Fruit fly (Drosophila melanogaster) whole organism, embryonic: ENCODE results near the gene rhea.

ENCODE experiments used
- CG10543 ChIP-seq: fragments of 200-800 bp; sonication (Bioruptor generic); optimal IDR thresholded peaks from 3 replicates; lab custom pipeline; 2017; ENCODE audit warnings: missing biosample characterization, mild to moderate bottlenecking, missing genetic modification characterization, moderate library complexity
- CG10565 ChIP-seq: fragments of 200-800 bp; sonication (Bioruptor generic); optimal IDR thresholded peaks from 3 replicates; lab custom pipeline; 2016; ENCODE audit warnings: missing biosample characterization, mild to moderate bottlenecking, missing genetic modification characterization
- CG12299 ChIP-seq: fragments of 200-800 bp; sonication (Bioruptor generic); optimal IDR thresholded peaks from 2 replicates; lab custom pipeline; 2018; ENCODE audit warnings: missing biosample characterization, mild to moderate bottlenecking, missing genetic modification characterization
- CG12391 ChIP-seq: fragments of 200-800 bp; sonication (Bioruptor generic); optimal IDR thresholded peaks from 3 replicates; lab custom pipeline; 2018; ENCODE audit warnings: missing biosample characterization, mild to moderate bottlenecking, missing genetic modification characterization, moderate library complexity
- CG12659 ChIP-seq: fragments of 200-800 bp; sonication (Bioruptor generic); optimal IDR thresholded peaks from 3 replicates; lab custom pipeline; 2017; ENCODE audit warnings: mild to moderate bottlenecking, missing biosample characterization, missing genetic modification reagents, missing genetic modification characterization
- CG14860 ChIP-seq: fragments of 200-800 bp; sonication (Bioruptor generic); IDR thresholded peaks from 3 replicates; pipeline ENCODE4 v1.3.6; 2022; ENCODE audit warnings: missing biosample characterization, missing genetic modification characterization; ENCODE audit not compliant: partially characterized antibody
- CG1602 ChIP-seq: fragments of 200-800 bp; sonication (Bioruptor generic); optimal IDR thresholded peaks from 3 replicates; lab custom pipeline; 2016; ENCODE audit warnings: missing biosample characterization, missing genetic modification characterization
- CG17912 ChIP-seq: fragments of 200-800 bp; sonication (Bioruptor generic); optimal IDR thresholded peaks from 2 replicates; lab custom pipeline; 2018; ENCODE audit warnings: missing biosample characterization, mild to moderate bottlenecking, missing genetic modification characterization
- CG18476 ChIP-seq: fragments of 200-800 bp; sonication (Bioruptor generic); optimal IDR thresholded peaks from 2 replicates; lab custom pipeline; 2016; ENCODE audit warnings: missing biosample characterization, mild to moderate bottlenecking, missing genetic modification characterization
- CG18619 ChIP-seq: fragments of 200-800 bp; sonication (Bioruptor generic); optimal IDR thresholded peaks from 3 replicates; lab custom pipeline; 2017; ENCODE audit warnings: missing biosample characterization, mild to moderate bottlenecking, missing genetic modification characterization
- CG2120 ChIP-seq: fragments of 200-800 bp; sonication (Bioruptor generic); optimal IDR thresholded peaks from 3 replicates; lab custom pipeline; 2016; ENCODE audit warnings: missing biosample characterization, missing genetic modification characterization
- CG2712 ChIP-seq: fragments of 200-800 bp; optimal IDR thresholded peaks from 3 replicates; lab custom pipeline; 2019; ENCODE audit warnings: missing biosample characterization, mild to moderate bottlenecking, missing genetic modification characterization, moderate library complexity
- CG34224 ChIP-seq: fragments of 200-800 bp; sonication (Bioruptor generic); IDR thresholded peaks from 3 replicates; pipeline ENCODE4 v1.3.6; 2022; ENCODE audit warnings: missing biosample characterization, missing genetic modification characterization; ENCODE audit not compliant: partially characterized antibody
- CG6765 ChIP-seq: fragments of 200-800 bp; sonication (Bioruptor generic); optimal IDR thresholded peaks from 3 replicates; lab custom pipeline; 2017; ENCODE audit warnings: missing biosample characterization, mild to moderate bottlenecking, missing genetic modification characterization
- CG7357 ChIP-seq: fragments of 200-800 bp; sonication (Bioruptor generic); IDR thresholded peaks from 3 replicates; pipeline ENCODE4 v1.3.6; 2022; ENCODE audit warnings: missing biosample characterization, missing genetic modification characterization
- CG7786 ChIP-seq: fragments of 200-800 bp; sonication (Bioruptor generic); optimal IDR thresholded peaks from 2 replicates; lab custom pipeline; 2016; ENCODE audit warnings: missing biosample characterization, missing genetic modification characterization
- CG9932 ChIP-seq: fragments of 200-800 bp; sonication (Bioruptor generic); IDR thresholded peaks from 2 replicates; pipeline ENCODE4 v1.3.6; 2022; ENCODE audit warnings: missing biosample characterization, missing genetic modification characterization
- Chrac-16 ChIP-seq: fragments of 200-800 bp; sonication (Bioruptor generic); optimal IDR thresholded peaks from 3 replicates; lab custom pipeline; 2016; ENCODE audit warnings: missing biosample characterization, missing genetic modification characterization
- Dip2 ChIP-seq: fragments of 200-800 bp; sonication (Bioruptor generic); IDR thresholded peaks from 2 replicates; pipeline ENCODE4 v1.3.6; 2022; ENCODE audit warnings: missing biosample characterization, missing genetic modification characterization
- Dp ChIP-seq: fragments of 200-800 bp; sonication (Bioruptor generic); optimal IDR thresholded peaks from 2 replicates; lab custom pipeline; 2018; ENCODE audit warnings: missing biosample characterization, mild to moderate bottlenecking, missing genetic modification characterization, moderate library complexity
- Fer1 ChIP-seq: fragments of 200-800 bp; sonication (Bioruptor generic); optimal IDR thresholded peaks from 2 replicates; lab custom pipeline; 2017; ENCODE audit warnings: missing biosample characterization, mild to moderate bottlenecking, missing genetic modification characterization
- HLH3B ChIP-seq: fragments of 200-800 bp; sonication (Bioruptor generic); IDR thresholded peaks from 2 replicates; pipeline ENCODE4 v1.3.6; 2022; ENCODE audit warnings: missing biosample characterization, missing genetic modification characterization
- HmgZ ChIP-seq: fragments of 200-800 bp; sonication (Bioruptor generic); optimal IDR thresholded peaks from 2 replicates; lab custom pipeline; 2018; ENCODE audit warnings: missing biosample characterization, mild to moderate bottlenecking, missing genetic modification characterization
- Lpt ChIP-seq: fragments of >200 bp; optimal IDR thresholded peaks from 2 replicates; lab custom pipeline; 2018; ENCODE audit warnings: missing biosample characterization, missing genetic modification characterization
- Med ChIP-seq: fragments of 200-800 bp; sonication (Bioruptor generic); peaks from one replicate; lab custom pipeline; 2016; ENCODE audit warnings: missing biosample characterization, missing genetic modification characterization, mild to moderate bottlenecking, inconsistent platforms, moderate library complexity
- Oli ChIP-seq: fragments of 200-800 bp; sonication (Bioruptor generic); optimal IDR thresholded peaks from 2 replicates; lab custom pipeline; 2018; ENCODE audit warnings: missing biosample characterization, mild to moderate bottlenecking, missing genetic modification characterization, moderate library complexity
- Pdp1 ChIP-seq, 2 experiments: fragments of 200-800 bp; sonication (Bioruptor generic); optimal IDR thresholded peaks; 3 replicates each; lab custom pipeline; 2016; ENCODE audit warnings: missing biosample characterization in 2 of 2, missing genetic modification characterization in 2 of 2, mild to moderate bottlenecking in 1 of 2, moderate library complexity in 1 of 2
- Ptx1 ChIP-seq: fragments of 200-800 bp; sonication (Bioruptor generic); IDR thresholded peaks from 2 replicates; pipeline ENCODE4 v1.3.6; 2022; ENCODE audit warnings: missing biosample characterization, missing genetic modification characterization
- Six4 ChIP-seq: fragments of 200-800 bp; sonication (Bioruptor generic); optimal IDR thresholded peaks from 2 replicates; lab custom pipeline; 2016; ENCODE audit warnings: missing biosample characterization, missing genetic modification characterization
- ase ChIP-seq: fragments of 200-800 bp; sonication (Bioruptor generic); IDR thresholded peaks from 3 replicates; pipeline ENCODE4 v1.3.6; 2022; ENCODE audit warnings: missing biosample characterization, missing genetic modification characterization
- bbx ChIP-seq: fragments of 200-800 bp; sonication (Bioruptor generic); IDR thresholded peaks from 2 replicates; pipeline ENCODE4 v1.3.6; 2022; ENCODE audit warnings: missing biosample characterization, missing genetic modification characterization; ENCODE audit not compliant: partially characterized antibody
- bowl ChIP-seq: fragments of 200-800 bp; sonication (Bioruptor generic); IDR thresholded peaks from 2 replicates; pipeline ENCODE4 v1.3.6; 2022; ENCODE audit warnings: missing biosample characterization, missing genetic modification characterization
- da ChIP-seq: fragments of 200-800 bp; sonication (Bioruptor generic); optimal IDR thresholded peaks from 2 replicates; lab custom pipeline; 2016; ENCODE audit warnings: missing biosample characterization, missing genetic modification characterization
- eve ChIP-seq, 2 experiments: fragments of >200 bp; optimal IDR thresholded peaks; 2 replicates each; lab custom pipeline; 2017; ENCODE audit warnings: missing biosample characterization in 2 of 2, missing genetic modification characterization in 2 of 2
- gcm ChIP-seq: fragments of 200-800 bp; sonication (Bioruptor generic); optimal IDR thresholded peaks from 2 replicates; lab custom pipeline; 2019; ENCODE audit warnings: missing biosample characterization, mild to moderate bottlenecking, missing genetic modification characterization, moderate library complexity
- gfzf ChIP-seq: fragments of 200-800 bp; sonication (Bioruptor generic); optimal IDR thresholded peaks from 2 replicates; lab custom pipeline; 2016; ENCODE audit warnings: missing biosample characterization, mild to moderate bottlenecking, missing genetic modification characterization, moderate library complexity
- gsb-n ChIP-seq: fragments of 200-800 bp; sonication (Bioruptor generic); optimal IDR thresholded peaks from 3 replicates; lab custom pipeline; 2018; ENCODE audit warnings: missing biosample characterization, mild to moderate bottlenecking, missing genetic modification characterization
- ham ChIP-seq: fragments of 200-800 bp; sonication (Bioruptor generic); IDR thresholded peaks from 2 replicates; pipeline ENCODE4 v1.3.6; 2022; ENCODE audit warnings: missing biosample characterization, missing genetic modification characterization
- lola ChIP-seq, 3 experiments: fragments of >200 bp in 2 of 3; fragments of 200-800 bp in 1 of 3; sonication (Bioruptor generic) in 1 of 3; optimal IDR thresholded peaks; 2 replicates each; lab custom pipeline; 2017 to 2019; ENCODE audit warnings: missing biosample characterization in 3 of 3, missing genetic modification characterization in 3 of 3, mild to moderate bottlenecking in 1 of 3, moderate library complexity in 1 of 3
- otp ChIP-seq: fragments of 200-800 bp; sonication (Bioruptor generic); IDR thresholded peaks from 3 replicates; pipeline ENCODE4, ENCODE4 v1.3.6; 2022; ENCODE audit warnings: missing biosample characterization, missing genetic modification characterization
- pita ChIP-seq: fragments of 200-800 bp; sonication (Bioruptor generic); optimal IDR thresholded peaks from 2 replicates; lab custom pipeline; 2017; ENCODE audit warnings: missing biosample characterization, mild to moderate bottlenecking, missing genetic modification characterization
- pzg ChIP-seq: fragments of 200-800 bp; sonication (Bioruptor generic); optimal IDR thresholded peaks from 3 replicates; lab custom pipeline; 2018; ENCODE audit warnings: missing biosample characterization, mild to moderate bottlenecking, missing genetic modification characterization, moderate library complexity
- seq ChIP-seq: fragments of 200-800 bp; sonication (Bioruptor generic); IDR thresholded peaks from 2 replicates; pipeline ENCODE4 v1.3.6; 2022; ENCODE audit warnings: missing biosample characterization, missing genetic modification characterization
- stwl ChIP-seq: fragments of 200-800 bp; sonication (Bioruptor generic); optimal IDR thresholded peaks from 3 replicates; lab custom pipeline; 2018; ENCODE audit warnings: missing biosample characterization, mild to moderate bottlenecking, missing genetic modification characterization, moderate library complexity
- tin ChIP-seq: fragments of 200-800 bp; sonication (Bioruptor generic); optimal IDR thresholded peaks from 3 replicates; lab custom pipeline; 2016; ENCODE audit warnings: missing biosample characterization, missing genetic modification characterization
- tna ChIP-seq: fragments of 200-800 bp; sonication (Bioruptor generic); IDR thresholded peaks from 2 replicates; pipeline ENCODE4 v1.3.6; 2022; ENCODE audit warnings: missing biosample characterization, missing genetic modification characterization; ENCODE audit not compliant: partially characterized antibody
- unpg ChIP-seq: fragments of 200-800 bp; sonication (Bioruptor generic); optimal IDR thresholded peaks from 3 replicates; lab custom pipeline; 2018; ENCODE audit warnings: missing biosample characterization, mild to moderate bottlenecking, missing genetic modification characterization, moderate library complexity
- wek ChIP-seq: fragments of 200-800 bp; sonication (Bioruptor generic); optimal IDR thresholded peaks from 3 replicates; lab custom pipeline; 2018; ENCODE audit warnings: missing biosample characterization, mild to moderate bottlenecking, missing genetic modification characterization, moderate library complexity
- zen2 ChIP-seq: fragments of 200-800 bp; sonication (Bioruptor generic); IDR thresholded peaks from 3 replicates; pipeline ENCODE4 v1.3.6; 2022; ENCODE audit warnings: missing biosample characterization, missing genetic modification characterization; ENCODE audit not compliant: partially characterized antibody
- zfh1 ChIP-seq: fragments of 200-800 bp; sonication (Bioruptor generic); IDR thresholded peaks from 3 replicates; pipeline ENCODE4 v1.3.6; 2022; ENCODE audit warnings: missing biosample characterization, missing genetic modification characterization

The rhea gene

DNA sequence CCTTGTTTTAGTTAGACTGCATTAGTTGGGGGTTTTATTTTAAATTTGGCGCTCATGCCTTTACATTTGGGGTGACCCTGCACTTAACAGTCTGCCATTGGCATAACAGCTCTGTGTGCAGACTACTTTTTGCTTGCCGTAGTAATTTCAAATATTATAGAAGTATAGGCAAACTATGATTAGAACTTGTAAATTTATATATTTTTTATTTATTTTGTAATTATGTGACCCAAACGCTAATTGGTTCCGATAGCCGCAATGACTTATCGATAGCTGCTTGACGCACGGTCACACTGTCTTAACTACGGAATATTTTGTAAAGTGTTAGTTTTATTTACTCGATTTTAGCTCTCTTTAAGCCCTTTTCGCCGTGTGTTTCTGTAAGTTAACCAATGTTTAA is at the start of gene rhea:
rhea (plus strand) TSS at position 292 of the 400 bp plus-strand sequence.
- TF ChIP-seq ham (GFP tag; lab: Robert Waterston, UW) (no peak), Lpt (GFP tag; lab: Kevin White, UChicago) (no peak), stwl (tag; lab: Kevin White, UChicago) (peak; percentile 53), ase (GFP tag; lab: Robert Waterston, UW) (no peak), CG18476 (GFP tag; lab: Kevin White, UChicago) (peak; percentile 24), Med (GFP tag; lab: Kevin White, UChicago) (peak; percentile 56), Oli (tag; lab: Kevin White, UChicago) (no peak), da (GFP tag; lab: Kevin White, UChicago) (no peak), CG12299 (tag; lab: Kevin White, UChicago) (no peak), pzg (GFP tag; lab: Kevin White, UChicago) (peak; percentile 70), tin (GFP tag; lab: Kevin White, UChicago) (peak; percentile 53), bowl (GFP tag; lab: Robert Waterston, UW) (no peak), gcm (no peak), lola (GFP tag; optimal IDR thresholded peaks at IDR 0.05; lab: Kevin White, UChicago) (peak in 1 of 3 experiments; percentile 10), Dip2 (GFP tag; lab: Robert Waterston, UW) (no peak), CG1602 (GFP tag; lab: Kevin White, UChicago) (no peak), zfh1 (0 out of 3 replicates have a peak, but pooled peaks have one; percentile 22), pita (GFP tag; lab: Kevin White, UChicago) (no peak), gsb-n (tag; lab: Kevin White, UChicago) (peak; percentile 35), Fer1 (GFP tag; lab: Kevin White, UChicago) (peak; percentile 23), CG9932 (no peak), gfzf (GFP tag; lab: Kevin White, UChicago) (peak; percentile 49), wek (GFP tag; lab: Kevin White, UChicago) (no peak), CG17912 (GFP tag; lab: Kevin White, UChicago) (no peak), zen2 (GFP tag; lab: Robert Waterston, UW) (peak; percentile 39; the same call in 1 of the 3 replicates), Dp (GFP tag; lab: Kevin White, UChicago) (peak; percentile 90), Chrac-16 (GFP tag; lab: Kevin White, UChicago) (peak; percentile 6), Pdp1 (GFP tag; optimal IDR thresholded peaks at IDR 0.05; lab: Kevin White, UChicago) (peak in 1 of 2 experiments; percentile 56), CG2712 (tag; lab: Kevin White, UChicago) (peak; percentile 55), HLH3B (no peak), CG10565 (GFP tag; lab: Kevin White, UChicago) (no peak), unpg (GFP tag; lab: Kevin White, UChicago) (peak; percentile 14), CG7786 (GFP tag; lab: Kevin White, UChicago) (no peak), CG2120 (GFP tag; lab: Kevin White, UChicago) (peak; percentile 7), CG12391 (tag; lab: Kevin White, UChicago) (peak; percentile 65), CG12659 (GFP tag; lab: Kevin White, UChicago) (peak; percentile 68), CG10543 (GFP tag; lab: Kevin White, UChicago) (no peak), bbx (GFP tag; lab: Robert Waterston, UW) (peak; percentile 77), eve (GFP tag; optimal IDR thresholded peaks at IDR 0.05; lab: Kevin White, UChicago) (no peak), CG7357 (GFP tag; lab: Robert Waterston, UW) (no peak), CG14860 (GFP tag; lab: Robert Waterston, UW) (peak; percentile 64; the same call in 2 of the 3 replicates), HmgZ (tag; lab: Kevin White, UChicago) (peak; percentile 52), seq (no peak), CG18619 (no peak), otp (GFP tag; lab: Robert Waterston, UW) (peak; percentile 24; the same call in 1 of the 3 replicates), CG6765 (GFP tag; lab: Kevin White, UChicago) (no peak), CG34224 (GFP tag; lab: Robert Waterston, UW) (peak; percentile 82), tna (GFP tag; lab: Robert Waterston, UW) (peak; percentile 49), Ptx1 (GFP tag; lab: Robert Waterston, UW) (0 out of 2 replicates have a peak, but pooled peaks have one; percentile 10), Six4 (peak; percentile 30)
